Worm (Caenorhabditis elegans) whole organism, early embryonic: Measurements from ENCODE around the gene clec-2.

Experiments used
- B0310.2 ChIP-seq: sonication (generic microtip); optimal IDR thresholded peaks from 2 replicates; lab custom pipeline; 2016; ENCODE audit warnings: mild to moderate bottlenecking, missing genetic modification characterization, missing compliant biosample characterization
- F13C5.2 ChIP-seq: sonication (generic microtip); optimal IDR thresholded peaks from 2 replicates; lab custom pipeline; 2017; ENCODE audit warnings: mild to moderate bottlenecking, missing genetic modification characterization, inconsistent platforms, missing compliant biosample characterization
- aly-1 ChIP-seq: sonication (generic microtip); optimal IDR thresholded peaks from 2 replicates; lab custom pipeline; 2016; ENCODE audit warnings: missing genetic modification characterization, missing compliant biosample characterization
- ama-1 ChIP-seq: fragments of 150-350 bp; optimal IDR thresholded peaks from 2 replicates; lab custom pipeline; 2014
- ceh-13 ChIP-seq: fragments of 200-800 bp; sonication (Bioruptor generic); optimal IDR thresholded peaks from 2 replicates; lab custom pipeline; 2018; ENCODE audit warnings: mild to moderate bottlenecking, missing genetic modification characterization, missing compliant biosample characterization
- ceh-36 ChIP-seq: sonication (generic microtip); optimal IDR thresholded peaks from 2 replicates; lab custom pipeline; 2016; ENCODE audit warnings: missing genetic modification characterization, inconsistent platforms, missing compliant biosample characterization
- ets-7 ChIP-seq: sonication (generic microtip); optimal IDR thresholded peaks from 2 replicates; lab custom pipeline; 2016; ENCODE audit warnings: missing genotype, missing genetic modification characterization, missing compliant biosample characterization
- flt-1 ChIP-seq: fragments of 200-800 bp; sonication (Bioruptor generic); IDR thresholded peaks from 2 replicates; pipeline ENCODE4 v1.3.6; 2022; ENCODE audit warnings: missing genetic modification characterization, missing compliant biosample characterization
- hmbx-1 ChIP-seq: sonication (generic microtip); optimal IDR thresholded peaks from 2 replicates; lab custom pipeline; 2016; ENCODE audit warnings: mild to moderate bottlenecking, missing genetic modification characterization, missing compliant biosample characterization
- hmg-4 ChIP-seq: fragments of 200-800 bp; sonication (Bioruptor generic); optimal IDR thresholded peaks from 2 replicates; lab custom pipeline; 2018; ENCODE audit warnings: mild to moderate bottlenecking, missing genetic modification characterization, missing compliant biosample characterization
- hnd-1 ChIP-seq: sonication (generic microtip); optimal IDR thresholded peaks from 2 replicates; lab custom pipeline; 2016; ENCODE audit warnings: missing genetic modification characterization, missing compliant biosample characterization
- pes-1 ChIP-seq: fragments of 200-800 bp; sonication (Bioruptor generic); IDR thresholded peaks from 2 replicates; pipeline ENCODE4 v1.3.6; 2022; ENCODE audit warnings: missing genetic modification reagents, missing genetic modification characterization, missing compliant biosample characterization
- scrt-1 ChIP-seq: fragments of 200-800 bp; sonication (Bioruptor generic); IDR thresholded peaks from 2 replicates; pipeline ENCODE4 v1.3.6; 2022; ENCODE audit warnings: missing genetic modification characterization, missing compliant biosample characterization
- sea-1 ChIP-seq: fragments of 200-800 bp; sonication (Bioruptor generic); conservative IDR thresholded peaks from 2 replicates; pipeline ENCODE4 v1.3.6; 2022; ENCODE audit warnings: missing genetic modification characterization, missing compliant biosample characterization
- tbx-11 ChIP-seq: fragments of 200-800 bp; sonication (Bioruptor generic); IDR thresholded peaks from 2 replicates; pipeline ENCODE4 v1.3.6; 2022; ENCODE audit warnings: missing genetic modification characterization, missing compliant biosample characterization
- tbx-37 ChIP-seq: fragments of 200-800 bp; sonication (Bioruptor generic); conservative IDR thresholded peaks from 2 replicates; pipeline ENCODE4 v1.3.6; 2022; ENCODE audit warnings: missing genetic modification reagents, missing genetic modification characterization, missing compliant biosample characterization
- tra-4 ChIP-seq: sonication (generic microtip); optimal IDR thresholded peaks from 2 replicates; lab custom pipeline; 2017; ENCODE audit warnings: missing genetic modification characterization, missing compliant biosample characterization

The clec-2 gene

ce11 chrII:3056266-3056872, 33.1 kb upstream of the clec-2 start, which contains the start of gene lin-8:
lin-8 (plus strand) TSS chrII:3056822.
- no peak for TF ChIP-seq flt-1
- TF ChIP-seq ceh-36 (tag; lab: Kevin White, UChicago), result no peak
- TF ChIP-seq ceh-13 (GFP tag; lab: Kevin White, UChicago), result no peak
- TF ChIP-seq ets-7 (tag; lab: Kevin White, UChicago), result no peak
- no peak for TF ChIP-seq tbx-11 (GFP tag; lab: Robert Waterston, UW)
- TF ChIP-seq tra-4 (tag; lab: Kevin White, UChicago), result no peak
- no peak for TF ChIP-seq hnd-1
- no peak for TF ChIP-seq hmbx-1 (tag; lab: Kevin White, UChicago)
- TF ChIP-seq scrt-1 (GFP tag; lab: Robert Waterston, UW), result no peak
- TF ChIP-seq aly-1 (tag; lab: Kevin White, UChicago), result no peak

- TF ChIP-seq ceh-36 (tag; lab: Kevin White, UChicago), result peak; percentile 9
- TF ChIP-seq hnd-1, result no peak
- TF ChIP-seq F13C5.2 (tag; lab: Kevin White, UChicago), result peak; percentile 49
- TF ChIP-seq hmbx-1 (tag; lab: Kevin White, UChicago), result no peak
- TF ChIP-seq aly-1 (tag; lab: Kevin White, UChicago), result peak; percentile 9
- no peak for TF ChIP-seq ama-1
- no peak for TF ChIP-seq flt-1
- TF ChIP-seq hmg-4, result peak; percentile 44
Observed at ce11 chrII:3055531-3055930, 32.3 kb upstream of the clec-2 start.

ce11 chrII:3054622-3055021, 31.4 kb upstream of the clec-2 start:
- no peak for TF ChIP-seq hnd-1
- TF ChIP-seq aly-1 (tag; lab: Kevin White, UChicago), result peak; percentile 36
- TF ChIP-seq B0310.2, result no peak

- TF ChIP-seq tbx-37 (GFP tag; lab: Robert Waterston, UW) (no peak), sea-1 (GFP tag; lab: Robert Waterston, UW) (no peak), aly-1 (tag; lab: Kevin White, UChicago) (no peak), F13C5.2 (tag; lab: Kevin White, UChicago) (no peak)
Observed at ce11 chrII:3054221-3054620, 31.0 kb upstream of the clec-2 start, which contains the start of gene lido-13. lido-13 (minus strand) TSS chrII:3054321.

ce11 chrII:3053689-3054088, 30.5 kb upstream of the clec-2 start:
- TF ChIP-seq hnd-1, result no peak
- no peak for TF ChIP-seq ama-1
- no peak for TF ChIP-seq tbx-11 (GFP tag; lab: Robert Waterston, UW)
- TF ChIP-seq pes-1 (GFP tag; lab: Robert Waterston, UW), result no peak
- TF ChIP-seq sea-1 (GFP tag; lab: Robert Waterston, UW), result no peak
- no peak for TF ChIP-seq aly-1 (tag; lab: Kevin White, UChicago)
- no peak for TF ChIP-seq tra-4 (tag; lab: Kevin White, UChicago)
- no peak for TF ChIP-seq ceh-13 (GFP tag; lab: Kevin White, UChicago)
- TF ChIP-seq B0310.2, result no peak
- TF ChIP-seq flt-1, result no peak
- TF ChIP-seq tbx-37 (GFP tag; lab: Robert Waterston, UW), result no peak
- TF ChIP-seq ets-7 (tag; lab: Kevin White, UChicago), result no peak
- TF ChIP-seq ceh-36 (tag; lab: Kevin White, UChicago), result no peak
- no peak for TF ChIP-seq scrt-1 (GFP tag; lab: Robert Waterston, UW)
- no peak for TF ChIP-seq F13C5.2 (tag; lab: Kevin White, UChicago)
- TF ChIP-seq hmbx-1 (tag; lab: Kevin White, UChicago), result no peak
- no peak for TF ChIP-seq hmg-4

- TF ChIP-seq tbx-11 (GFP tag; lab: Robert Waterston, UW), result no peak
- no peak for TF ChIP-seq aly-1 (tag; lab: Kevin White, UChicago)
- no peak for TF ChIP-seq hmg-4
- TF ChIP-seq tra-4 (tag; lab: Kevin White, UChicago), result no peak
- TF ChIP-seq F13C5.2 (tag; lab: Kevin White, UChicago), result no peak
- TF ChIP-seq ceh-36 (tag; lab: Kevin White, UChicago), result no peak
- TF ChIP-seq ets-7 (tag; lab: Kevin White, UChicago), result no peak
- TF ChIP-seq ama-1, result no peak
- no peak for TF ChIP-seq pes-1 (GFP tag; lab: Robert Waterston, UW)
- no peak for TF ChIP-seq tbx-37 (GFP tag; lab: Robert Waterston, UW)
- no peak for TF ChIP-seq sea-1 (GFP tag; lab: Robert Waterston, UW)
- TF ChIP-seq hmbx-1 (tag; lab: Kevin White, UChicago), result no peak
- TF ChIP-seq B0310.2, result no peak
- no peak for TF ChIP-seq flt-1
- TF ChIP-seq ceh-13 (GFP tag; lab: Kevin White, UChicago), result no peak
- TF ChIP-seq hnd-1, result no peak
- no peak for TF ChIP-seq scrt-1 (GFP tag; lab: Robert Waterston, UW)
Observed at ce11 chrII:3052843-3053242, 29.6 kb upstream of the clec-2 start.

- TF ChIP-seq hmg-4 (no peak), flt-1 (no peak), F13C5.2 (tag; lab: Kevin White, UChicago) (no peak), hmbx-1 (tag; lab: Kevin White, UChicago) (no peak), tbx-37 (GFP tag; lab: Robert Waterston, UW) (no peak)
Observed at ce11 chrII:3051332-3051731, 28.1 kb upstream of the clec-2 start.

ce11 chrII:3050703-3051102, 27.5 kb upstream of the clec-2 start, which contains the start of gene sri-31:
sri-31 (plus strand) TSS chrII:3051003.
- no peak for TF ChIP-seq ama-1
- TF ChIP-seq aly-1 (tag; lab: Kevin White, UChicago), result no peak
- TF ChIP-seq ceh-13 (GFP tag; lab: Kevin White, UChicago), result no peak
- TF ChIP-seq scrt-1 (GFP tag; lab: Robert Waterston, UW), result no peak
- no peak for TF ChIP-seq F13C5.2 (tag; lab: Kevin White, UChicago)
- TF ChIP-seq ets-7 (tag; lab: Kevin White, UChicago), result no peak
